Fruit fly (Drosophila melanogaster): ENCODE measurements around the gene CG12288.
A peak's percentile ranks its signal among the peaks of the same experiment; 100 is the strongest.

CG12288 gene

DNA sequence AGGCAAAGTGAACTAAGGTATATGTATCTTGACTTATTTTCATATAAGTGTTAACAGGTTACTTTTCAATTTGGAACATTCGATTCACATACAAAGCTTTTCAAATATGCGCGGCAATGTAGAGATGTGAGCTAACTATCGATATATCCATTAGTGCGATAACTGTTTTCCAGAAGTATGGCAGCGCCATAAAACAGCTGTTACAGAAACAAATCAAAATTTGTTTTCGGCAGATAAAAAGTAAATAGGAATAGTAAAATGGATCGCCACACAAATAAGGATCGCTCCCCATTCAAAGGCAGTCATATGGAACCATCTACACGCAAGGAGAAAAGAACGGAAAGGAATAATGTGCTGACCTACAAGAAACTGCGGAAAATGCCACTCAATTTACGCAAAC is 22.7 kb downstream of the CG12288 start, which contains the start of the genes CG32832, CG31743 and CG34313 (continued):
- TF ChIP-seq CG1233 (GFP tag; optimal IDR thresholded peaks at IDR 0.05) (no peak), CkIIα-i1 (GFP tag; IDR thresholded peaks at IDR 0.05) (no peak), sug (tag; optimal IDR thresholded peaks at IDR 0.05) (no peak), az2 (GFP tag; optimal IDR thresholded peaks at IDR 0.05) (no peak), unpg (GFP tag; optimal IDR thresholded peaks at IDR 0.05) (no peak), CG12769 (tag; optimal IDR thresholded peaks at IDR 0.05) (no peak), Dref (GFP tag; IDR thresholded peaks at IDR 0.05) (peak; percentile 87), CG11093 (GFP tag; IDR thresholded peaks at IDR 0.05) (no peak), CG10959 (GFP tag; IDR thresholded peaks at IDR 0.05) (no peak), tna (GFP tag; IDR thresholded peaks at IDR 0.05; ENCODE audit: partially characterized antibody) (no peak), CG7928 (GFP tag; optimal IDR thresholded peaks at IDR 0.05) (no peak), CG2120 (GFP tag; optimal IDR thresholded peaks at IDR 0.05) (no peak), Hr51 (GFP tag; optimal IDR thresholded peaks at IDR 0.05) (no peak), zfh1 (GFP tag; IDR thresholded peaks at IDR 0.05) (no peak), ATbp (GFP tag; optimal IDR thresholded peaks at IDR 0.05) (no peak), CG10147 (GFP tag; optimal IDR thresholded peaks at IDR 0.05) (no peak), cad (GFP tag; optimal IDR thresholded peaks at IDR 0.05) (no peak), CG13424 (tag; optimal IDR thresholded peaks at IDR 0.05) (no peak), caup (GFP tag; optimal IDR thresholded peaks at IDR 0.05; ENCODE audit: severe bottlenecking) (no peak), CG32532 (GFP tag; IDR thresholded peaks at IDR 0.05) (no peak), br (optimal IDR thresholded peaks at IDR 0.05) (no peak), CG34224 (GFP tag; IDR thresholded peaks at IDR 0.05; ENCODE audit: partially characterized antibody) (peak; percentile 79), gce (GFP tag; IDR thresholded peaks at IDR 0.05) (no peak), Opbp (GFP tag; IDR thresholded peaks at IDR 0.05; ENCODE audit: partially characterized antibody) (peak; percentile 82), zen (tag; optimal IDR thresholded peaks at IDR 0.05) (peak; percentile 9), sd (tag; optimal IDR thresholded peaks at IDR 0.05) (no peak), Nf-YC (tag; optimal IDR thresholded peaks at IDR 0.05) (peak; percentile 30), CG2889 (GFP tag; IDR thresholded peaks at IDR 0.05) (no peak), Dll (GFP tag; IDR thresholded peaks at IDR 0.05; ENCODE audit: partially characterized antibody) (peak; percentile 79), CG14710 (tag; optimal IDR thresholded peaks at IDR 0.05) (no peak), HLH3B (GFP tag; IDR thresholded peaks at IDR 0.05) (no peak), Hr39 (optimal IDR thresholded peaks at IDR 0.05) (no peak), CG6689 (GFP tag; IDR thresholded peaks at IDR 0.05) (no peak), twi (tag; optimal IDR thresholded peaks at IDR 0.05) (no peak), Xrp1 (GFP tag; IDR thresholded peaks at IDR 0.05) (no peak), BtbVII (GFP tag; optimal IDR thresholded peaks at IDR 0.05) (no peak), ham (GFP tag; IDR thresholded peaks at IDR 0.05) (no peak), fd96Cb (tag; optimal IDR thresholded peaks at IDR 0.05) (no peak), ci (GFP tag; IDR thresholded peaks at IDR 0.05) (peak; percentile 39; the same call in 1 of the 3 replicates), Awh (GFP tag; IDR thresholded peaks at IDR 0.05) (no peak), CG1647 (GFP tag; optimal IDR thresholded peaks at IDR 0.05) (no peak), CG31365 (tag; optimal IDR thresholded peaks at IDR 0.05) (no peak), CG17802 (tag; optimal IDR thresholded peaks at IDR 0.05) (no peak), Doc3 (GFP tag; IDR thresholded peaks at IDR 0.05; ENCODE audit: partially characterized antibody) (peak; percentile 78), CG10366 (GFP tag; IDR thresholded peaks at IDR 0.05) (no peak), CG31224 (GFP tag; IDR thresholded peaks at IDR 0.05) (no peak), Meics (GFP tag; optimal IDR thresholded peaks at IDR 0.05) (no peak), Deaf1 (tag; optimal IDR thresholded peaks at IDR 0.05) (peak; percentile 43), CG9437 (GFP tag; optimal IDR thresholded peaks at IDR 0.05) (no peak), CG8944 (GFP tag; optimal IDR thresholded peaks at IDR 0.05) (no peak), Ada2b (GFP tag; IDR thresholded peaks at IDR 0.05) (no peak), Optix (GFP tag; IDR thresholded peaks at IDR 0.05) (no peak)

Data from whole organism, embryonic.